Worm (Caenorhabditis elegans): ENCODE measurements around the gene fbxb-63.

ce11 chrV:19312975-19313374, 9.4 kb upstream of the fbxb-63 start, which contains the start of gene fbxb-64:
- no peak for TF ChIP-seq fos-1 (tag; optimal IDR thresholded peaks at IDR 0.05)
- TF ChIP-seq skn-1 (tag; optimal IDR thresholded peaks at IDR 0.05), result no peak
- no peak for TF ChIP-seq fkh-2 (tag; optimal IDR thresholded peaks at IDR 0.05)
- no peak for TF ChIP-seq nhr-12 (tag; optimal IDR thresholded peaks at IDR 0.05)
- no peak for TF ChIP-seq zag-1 (tag; optimal IDR thresholded peaks at IDR 0.05)
- TF ChIP-seq pha-4 (tag; optimal IDR thresholded peaks at IDR 0.05), result no peak
- TF ChIP-seq aly-2 (tag; optimal IDR thresholded peaks at IDR 0.05), result no peak
- TF ChIP-seq sea-2 (GFP tag; optimal IDR thresholded peaks at IDR 0.05), result no peak
- no peak for TF ChIP-seq lin-39 (tag; optimal IDR thresholded peaks at IDR 0.05)
- TF ChIP-seq ceh-28 (tag; optimal IDR thresholded peaks at IDR 0.05), result no peak
